Worm (Caenorhabditis elegans) whole organism, L4 larva: ENCODE results near the gene metl-9.
A peak's percentile ranks its signal among the peaks of the same experiment; 100 is the strongest.

Source experiments
- D1046.2 ChIP-seq: fragments of 200-800 bp; sonication (Bioruptor generic); IDR thresholded peaks from 2 replicates; pipeline ENCODE4 v1.3.6; 2022; ENCODE audit warnings: missing genetic modification characterization, missing compliant biosample characterization
- F37D6.2 ChIP-seq: sonication (generic microtip); optimal IDR thresholded peaks from 2 replicates; lab custom pipeline; 2016; ENCODE audit warnings: mild to moderate bottlenecking, missing genetic modification characterization, missing compliant biosample characterization
- R02D3.7 ChIP-seq: fragments of 150-350 bp; sonication (generic microtip); optimal IDR thresholded peaks from 3 replicates; lab custom pipeline; 2014; ENCODE audit warnings: missing biosample characterization, missing genetic modification characterization
- Y48G9A.11 ChIP-seq: fragments of 200-800 bp; sonication (Bioruptor generic); IDR thresholded peaks from 2 replicates; pipeline ENCODE4 v1.3.6; 2022; ENCODE audit warnings: missing genetic modification reagents, missing genetic modification characterization, missing compliant biosample characterization
- Y5F2A.4 ChIP-seq: fragments of 200-800 bp; sonication (Bioruptor generic); optimal IDR thresholded peaks from 2 replicates; lab custom pipeline; 2018; ENCODE audit warnings: mild to moderate bottlenecking, missing genetic modification characterization, missing compliant biosample characterization
- Y75B8A.6 ChIP-seq: fragments of 200-800 bp; sonication (Bioruptor generic); IDR thresholded peaks from 2 replicates; pipeline ENCODE4 v1.3.6; 2022; ENCODE audit warnings: missing genetic modification reagents, missing genetic modification characterization, missing compliant biosample characterization
- ZK546.5 ChIP-seq, 2 experiments: sonication (generic microtip); optimal IDR thresholded peaks; 2 replicates each; lab custom pipeline; 2017; ENCODE audit warnings: missing biosample characterization in 2 of 2, missing genetic modification characterization in 2 of 2
- aha-1 ChIP-seq: fragments of 150-350 bp; peaks from one replicate; lab custom pipeline; 2014; ENCODE audit warnings: missing biosample characterization, missing genetic modification characterization
- attf-4 ChIP-seq: sonication (generic microtip); optimal IDR thresholded peaks from 3 replicates; lab custom pipeline; 2017; ENCODE audit warnings: missing biosample characterization, missing genetic modification characterization
- ceh-20 ChIP-seq: fragments of 200-800 bp; sonication (Bioruptor generic); IDR thresholded peaks from 2 replicates; pipeline ENCODE4 v1.3.6; 2022; ENCODE audit warnings: missing genetic modification reagents, missing genetic modification characterization, missing compliant biosample characterization
- ceh-44 ChIP-seq: fragments of 200-800 bp; sonication (Bioruptor generic); IDR thresholded peaks from 2 replicates; pipeline ENCODE4 v1.3.6; 2022; ENCODE audit warnings: missing genetic modification reagents, missing genetic modification characterization, missing compliant biosample characterization
- ces-1 ChIP-seq: fragments of 150-350 bp; sonication (generic microtip); optimal IDR thresholded peaks from 4 replicates; lab custom pipeline; 2014; ENCODE audit warnings: missing biosample characterization, missing genetic modification reagents, missing genetic modification characterization
- daf-12 ChIP-seq: fragments of 150-350 bp; optimal IDR thresholded peaks from 2 replicates; lab custom pipeline; 2014; ENCODE audit warnings: missing biosample characterization, missing genetic modification reagents, missing genetic modification characterization
- dmd-6 ChIP-seq: fragments of 200-800 bp; sonication (Bioruptor generic); IDR thresholded peaks from 2 replicates; pipeline ENCODE4 v1.3.6; 2022; ENCODE audit warnings: missing genetic modification reagents, missing genetic modification characterization, missing compliant biosample characterization
- dmd-8 ChIP-seq: fragments of 200-800 bp; sonication (Bioruptor generic); IDR thresholded peaks from 2 replicates; pipeline ENCODE4 v1.3.6; 2022; ENCODE audit warnings: missing genetic modification characterization, missing compliant biosample characterization
- dmd-9 ChIP-seq: fragments of 200-800 bp; sonication (Bioruptor generic); IDR thresholded peaks from 2 replicates; pipeline ENCODE4 v1.3.6; 2022; ENCODE audit warnings: missing genetic modification reagents, missing genetic modification characterization, missing compliant biosample characterization
- dpl-1 ChIP-seq: fragments of 150-350 bp; optimal IDR thresholded peaks from 2 replicates; lab custom pipeline; 2014; ENCODE audit warnings: missing biosample characterization, missing genetic modification reagents, missing genetic modification characterization
- egl-27 ChIP-seq: sonication (generic microtip); optimal IDR thresholded peaks from 3 replicates; lab custom pipeline; 2017; ENCODE audit warnings: missing biosample characterization, missing genetic modification reagents, missing genetic modification characterization
- egl-43 ChIP-seq: fragments of 200-800 bp; sonication (Bioruptor generic); IDR thresholded peaks from 2 replicates; pipeline ENCODE4 v1.3.6; 2022; ENCODE audit warnings: missing genetic modification reagents, missing genetic modification characterization, missing compliant biosample characterization
- fkh-10 ChIP-seq: fragments of 150-350 bp; optimal IDR thresholded peaks from 2 replicates; lab custom pipeline; 2014; ENCODE audit warnings: missing biosample characterization, missing genetic modification reagents, missing genetic modification characterization
- hlh-11 ChIP-seq: fragments of 200-800 bp; sonication (Bioruptor generic); optimal IDR thresholded peaks from 2 replicates; lab custom pipeline; 2018; ENCODE audit warnings: mild to moderate bottlenecking, missing genetic modification characterization, missing compliant biosample characterization
- jun-1 ChIP-seq: fragments of 150-350 bp; optimal IDR thresholded peaks from 2 replicates; lab custom pipeline; 2014; ENCODE audit warnings: missing biosample characterization, missing genetic modification reagents, missing genetic modification characterization
- lin-1 ChIP-seq: fragments of 200-800 bp; sonication (Bioruptor generic); IDR thresholded peaks from 2 replicates; pipeline ENCODE4 v1.3.6; 2022; ENCODE audit warnings: missing genetic modification reagents, missing genetic modification characterization, missing compliant biosample characterization
- lin-38 ChIP-seq: fragments of 200-800 bp; sonication (Bioruptor generic); IDR thresholded peaks from 2 replicates; pipeline ENCODE4 v1.3.6; 2022; ENCODE audit warnings: missing genetic modification reagents, missing genetic modification characterization, missing compliant biosample characterization
- madf-9 ChIP-seq: fragments of 200-800 bp; sonication (Bioruptor generic); conservative IDR thresholded peaks from 2 replicates; pipeline ENCODE4 v1.3.6; 2022; ENCODE audit warnings: missing genetic modification reagents, missing genetic modification characterization, missing compliant biosample characterization
- mdt-29 ChIP-seq: fragments of 200-800 bp; sonication (Bioruptor generic); IDR thresholded peaks from 2 replicates; pipeline ENCODE4 v1.3.6; 2022; ENCODE audit warnings: missing genetic modification reagents, missing genetic modification characterization, missing compliant biosample characterization
- mep-1 ChIP-seq: fragments of 150-350 bp; sonication (generic microtip); optimal IDR thresholded peaks from 3 replicates; lab custom pipeline; 2014; ENCODE audit warnings: missing biosample characterization, missing genetic modification characterization
- mxl-2 ChIP-seq: fragments of 200-800 bp; sonication (Bioruptor generic); conservative IDR thresholded peaks from 2 replicates; pipeline ENCODE4 v1.3.6; 2022; ENCODE audit warnings: missing genetic modification reagents, missing genetic modification characterization, missing compliant biosample characterization
- nhr-11 ChIP-seq: fragments of 150-350 bp; optimal IDR thresholded peaks from 2 replicates; lab custom pipeline; 2014; ENCODE audit warnings: missing biosample characterization, missing genetic modification characterization
- nhr-41 ChIP-seq: fragments of 200-800 bp; sonication (Bioruptor generic); IDR thresholded peaks from 2 replicates; pipeline ENCODE4 v1.3.6; 2022; ENCODE audit warnings: missing genetic modification reagents, missing genetic modification characterization, missing compliant biosample characterization
- nhr-6 ChIP-seq: fragments of 150-350 bp; optimal IDR thresholded peaks from 2 replicates; lab custom pipeline; 2014; ENCODE audit warnings: missing biosample characterization, missing genetic modification characterization
- nhr-77 ChIP-seq: fragments of 150-350 bp; optimal IDR thresholded peaks from 2 replicates; lab custom pipeline; 2014; ENCODE audit warnings: missing biosample characterization, missing genetic modification characterization
- set-16 ChIP-seq: fragments of 200-800 bp; sonication (Bioruptor generic); IDR thresholded peaks from 2 replicates; pipeline ENCODE4 v1.3.6; 2022; ENCODE audit warnings: missing genetic modification reagents, missing genetic modification characterization, missing compliant biosample characterization
- snpc-1.2 ChIP-seq: fragments of 200-800 bp; sonication (Bioruptor generic); IDR thresholded peaks from 2 replicates; pipeline ENCODE4 v1.3.6; 2022; ENCODE audit warnings: missing genetic modification reagents, missing genetic modification characterization, missing compliant biosample characterization
- spr-1 ChIP-seq: sonication (generic microtip); optimal IDR thresholded peaks from 2 replicates; lab custom pipeline; 2016; ENCODE audit warnings: mild to moderate bottlenecking, missing genetic modification characterization, missing compliant biosample characterization
- tag-97 ChIP-seq: fragments of 200-800 bp; sonication (Bioruptor generic); IDR thresholded peaks from 2 replicates; pipeline ENCODE4 v1.3.6; 2022; ENCODE audit warnings: missing genetic modification characterization, missing compliant biosample characterization
- unc-39 ChIP-seq: sonication (generic microtip); optimal IDR thresholded peaks from 2 replicates; lab custom pipeline; 2017; ENCODE audit warnings: missing biosample characterization, missing genetic modification characterization
- unc-62 ChIP-seq, 3 experiments: fragments of 150-350 bp in 1 of 3; sonication (generic microtip); optimal IDR thresholded peaks in 2 of 3; peaks in 1 of 3; 1 replicate in 1 of 3; 2 replicates in 2 of 3; lab custom pipeline; 2014 to 2017; ENCODE audit warnings: missing biosample characterization in 3 of 3, missing genetic modification characterization in 3 of 3, missing genetic modification reagents in 3 of 3, missing genotype in 1 of 3
- ztf-11 ChIP-seq: fragments of 150-350 bp; optimal IDR thresholded peaks from 2 replicates; lab custom pipeline; 2014; ENCODE audit warnings: missing biosample characterization, missing genetic modification characterization

Gene metl-9

DNA sequence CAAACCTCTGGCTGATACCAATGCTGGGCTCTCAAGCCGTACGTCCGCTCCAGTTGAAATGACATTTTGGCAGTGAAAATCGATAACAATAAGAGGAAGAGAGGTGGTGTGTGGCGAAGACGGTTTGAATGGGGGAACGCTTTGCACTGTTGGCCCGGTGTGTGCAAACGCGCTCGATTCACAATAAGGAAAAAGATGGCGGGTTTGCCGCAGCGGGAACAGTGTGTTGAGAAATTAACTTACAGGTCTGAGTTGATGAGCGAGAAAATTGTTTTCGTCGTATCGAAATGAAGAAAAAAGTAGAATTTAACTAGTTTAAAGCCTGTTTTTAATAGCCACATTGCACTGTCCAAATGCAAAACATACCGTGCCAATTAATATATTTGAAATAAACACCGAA lies at the start of gene metl-9:
Gene metl-9, minus strand, starts transcription at position 101 of the 400 bp plus-strand sequence.
- TF ChIP-seq attf-4 (tag; lab: Kevin White, UChicago) (no peak), aha-1 (tag; lab: Kevin White, UChicago) (peak; percentile 73)
- TF ChIP-seq, all 104 proteins: peak for 1

DNA sequence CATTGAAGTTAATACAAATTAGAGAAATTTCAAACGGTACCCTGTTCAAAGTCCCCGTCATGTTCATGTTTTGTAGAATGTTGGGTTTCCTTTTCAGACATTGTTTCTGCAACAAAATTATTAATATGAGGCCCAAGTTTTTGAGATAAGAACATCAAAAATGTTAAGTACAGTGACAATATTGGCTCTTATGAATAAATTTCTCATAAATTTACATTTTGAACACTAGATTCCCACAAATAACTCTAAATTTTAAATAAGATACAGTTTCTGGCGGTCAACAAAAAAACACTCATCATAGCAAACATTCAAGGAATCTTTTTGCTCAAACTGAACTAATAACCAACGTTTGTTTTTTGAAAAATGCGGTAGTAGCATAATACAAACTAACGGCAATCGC lies 47.3 kb upstream of the metl-9 start, which contains the start of gene H28G03.3:
Gene H28G03.3, minus strand, starts transcription at position 101 of the 400 bp plus-strand sequence.
- peak in 1 of 2 experiments; percentile 11 for TF ChIP-seq unc-62 (GFP tag; optimal IDR thresholded peaks at IDR 0.05 in 1 of 2; lab: Kevin White, UChicago)
- TF ChIP-seq unc-62 (tag; optimal IDR thresholded peaks at IDR 0.05; lab: Kevin White, UChicago): no peak
- no peak for TF ChIP-seq nhr-11 (tag; lab: Kevin White, UChicago)
- TF ChIP-seq dpl-1 (GFP tag; lab: Kevin White, UChicago): no peak
- TF ChIP-seq daf-12 (tag; lab: Kevin White, UChicago): no peak

DNA sequence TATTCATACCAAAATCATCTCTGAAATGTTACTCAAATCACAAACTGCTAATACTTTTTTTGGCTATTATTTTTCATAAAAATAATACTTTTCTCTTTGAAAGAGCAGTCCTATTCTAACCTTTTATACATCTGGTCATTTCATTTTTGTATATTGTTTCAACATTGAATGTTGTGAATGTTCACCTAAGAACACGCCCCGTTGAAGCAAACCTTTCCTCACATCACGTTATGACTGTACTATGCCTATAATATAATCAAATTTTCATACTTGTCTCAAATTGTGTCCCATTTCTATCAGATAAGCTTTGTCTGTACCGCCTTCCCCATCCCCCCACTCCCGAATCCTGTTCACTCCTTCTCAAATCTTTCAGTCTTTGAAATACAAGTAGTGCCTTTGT lies 39.4 kb upstream of the metl-9 start:
- TF ChIP-seq aha-1 (tag; lab: Kevin White, UChicago): peak; percentile 95
- no peak for TF ChIP-seq nhr-77 (tag; lab: Kevin White, UChicago)
- TF ChIP-seq ceh-44 (GFP tag; lab: Robert Waterston, UW): no peak
- TF ChIP-seq dmd-8 (GFP tag; lab: Robert Waterston, UW): no peak

DNA sequence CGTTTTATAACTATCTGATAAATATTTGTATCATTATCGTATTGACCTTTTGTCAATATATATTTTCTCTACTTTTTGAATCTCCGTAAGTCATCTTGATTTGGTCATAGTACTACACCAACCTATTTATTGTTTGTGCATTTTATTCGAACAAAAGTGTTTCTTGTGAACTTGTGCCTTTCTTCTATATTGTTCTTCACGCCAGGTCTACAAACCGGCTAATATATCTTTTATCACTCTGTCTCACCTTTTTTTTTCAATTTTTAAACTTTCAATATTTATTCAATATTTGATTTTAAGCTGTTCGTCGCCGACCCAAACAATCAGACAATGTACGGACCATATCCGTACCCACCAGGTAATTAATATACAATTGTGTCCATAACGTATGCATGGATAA lies 37.1 kb upstream of the metl-9 start, which contains the start of gene hrpa-2:
Gene hrpa-2, plus strand, starts transcription at position 301 of the 400 bp plus-strand sequence.
- TF ChIP-seq ces-1 (no peak), ceh-20 (GFP tag; lab: Robert Waterston, UW) (no peak), dmd-9 (GFP tag; lab: Robert Waterston, UW) (no peak), fkh-10 (GFP tag; lab: Kevin White, UChicago) (no peak)
- TF ChIP-seq, all 104 proteins: peak for 0

DNA sequence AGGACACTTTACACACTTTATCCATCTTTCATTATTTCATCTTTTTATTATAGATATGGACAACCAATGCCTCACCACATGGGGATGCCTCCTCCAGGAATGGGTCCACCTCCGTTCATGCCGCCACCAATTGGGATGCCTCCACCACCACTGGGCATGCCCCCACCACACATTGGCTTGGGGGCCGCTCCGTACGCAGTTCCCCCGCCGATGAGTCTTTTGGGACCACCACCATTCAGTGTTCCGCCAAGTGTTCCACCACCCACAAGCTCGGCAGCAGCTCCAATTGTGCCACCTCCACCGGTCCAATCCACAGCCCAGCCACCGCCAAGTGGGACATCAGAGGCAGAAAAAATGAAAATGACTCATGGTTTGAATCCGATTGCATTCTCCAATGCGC lies 35.8 kb upstream of the metl-9 start:
- no peak for TF ChIP-seq hlh-11 (tag; lab: Kevin White, UChicago)
- TF ChIP-seq spr-1: no peak
- peak; percentile 90 for TF ChIP-seq set-16 (GFP tag; lab: Robert Waterston, UW)
- 0 out of 2 replicates have a peak, but pooled peaks have one; percentile 22 for TF ChIP-seq D1046.2 (GFP tag; lab: Robert Waterston, UW)
- TF ChIP-seq egl-43 (GFP tag; lab: Robert Waterston, UW): 0 out of 2 replicates have a peak, but pooled peaks have one; percentile 18
- TF ChIP-seq snpc-1.2 (GFP tag; lab: Robert Waterston, UW): 0 out of 2 replicates have a peak, but pooled peaks have one; percentile 15
- TF ChIP-seq unc-62 (GFP tag; optimal IDR thresholded peaks at IDR 0.05 in 1 of 2; lab: Kevin White, UChicago): peak in 1 of 2 experiments; percentile 80
- TF ChIP-seq unc-62 (tag; optimal IDR thresholded peaks at IDR 0.05; lab: Kevin White, UChicago): no peak
- TF ChIP-seq nhr-41 (GFP tag; lab: Robert Waterston, UW): no peak
- TF ChIP-seq mxl-2 (GFP tag; lab: Robert Waterston, UW): no peak
- no peak for TF ChIP-seq lin-38 (GFP tag; lab: Robert Waterston, UW)

DNA sequence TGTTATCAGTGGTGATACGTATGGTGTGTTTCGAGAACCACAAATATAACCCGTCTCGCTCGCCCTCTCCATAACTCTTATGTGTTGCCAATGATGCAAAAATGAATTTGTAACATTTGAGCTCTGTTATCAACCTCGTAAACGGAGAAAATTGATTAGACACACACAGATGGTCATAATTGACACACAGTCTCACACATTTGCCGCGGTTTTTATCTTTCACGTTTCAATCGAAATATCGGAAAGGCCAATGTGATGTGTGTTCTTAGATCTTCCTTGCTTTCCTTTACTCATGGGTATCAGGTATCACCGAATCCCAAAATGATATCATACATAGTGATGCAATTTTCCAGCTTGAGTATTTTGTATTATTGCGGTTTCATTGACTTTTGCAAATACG lies 34.6 kb upstream of the metl-9 start:
- TF ChIP-seq jun-1 (tag; lab: Kevin White, UChicago) (no peak), unc-39 (tag; lab: Kevin White, UChicago) (no peak), dmd-8 (GFP tag; lab: Robert Waterston, UW) (no peak), ceh-44 (GFP tag; lab: Robert Waterston, UW) (no peak), nhr-77 (tag; lab: Kevin White, UChicago) (peak; percentile 88), aha-1 (tag; lab: Kevin White, UChicago) (peak; percentile 4), F37D6.2 (tag; lab: Kevin White, UChicago) (no peak), tag-97 (GFP tag; lab: Robert Waterston, UW) (no peak), hlh-11 (tag; lab: Kevin White, UChicago) (peak; percentile 96), R02D3.7 (tag; lab: Kevin White, UChicago) (no peak), Y48G9A.11 (GFP tag; lab: Robert Waterston, UW) (no peak), egl-43 (GFP tag; lab: Robert Waterston, UW) (no peak), nhr-6 (tag; lab: Kevin White, UChicago) (peak; percentile 2), mep-1 (tag; lab: Kevin White, UChicago) (peak; percentile 46), dmd-6 (peak; percentile 93), ztf-11 (tag; lab: Kevin White, UChicago) (no peak), Y75B8A.6 (GFP tag; lab: Robert Waterston, UW) (no peak), set-16 (GFP tag; lab: Robert Waterston, UW) (no peak), nhr-11 (tag; lab: Kevin White, UChicago) (no peak), ces-1 (no peak), madf-9 (GFP tag; lab: Robert Waterston, UW) (no peak), lin-1 (GFP tag; lab: Robert Waterston, UW) (no peak; the same call in 1 of the 2 replicates), ZK546.5 (tag; optimal IDR thresholded peaks at IDR 0.05; lab: Kevin White, UChicago) (no peak), Y5F2A.4 (GFP tag; lab: Kevin White, UChicago) (no peak), egl-27 (tag; lab: Kevin White, UChicago) (no peak), dpl-1 (GFP tag; lab: Kevin White, UChicago) (no peak), mdt-29 (GFP tag; lab: Robert Waterston, UW) (no peak), lin-38 (GFP tag; lab: Robert Waterston, UW) (no peak)
